Worm (Caenorhabditis elegans): Measurements from ENCODE around the gene C04F5.9.

The C04F5.9 gene

ce11 chrV:5102017-5102416 is 17.0 kb downstream of the C04F5.9 start, which contains the start of gene srab-1:
srab-1 (minus strand) TSS chrV:5102117.
- TF ChIP-seq nhr-77 (tag; optimal IDR thresholded peaks at IDR 0.05) (no peak), hmg-11 (tag; optimal IDR thresholded peaks at IDR 0.05) (no peak), ceh-16 (tag; optimal IDR thresholded peaks at IDR 0.05) (no peak), mdl-1 (tag; optimal IDR thresholded peaks at IDR 0.05) (no peak), lin-15B (tag; optimal IDR thresholded peaks at IDR 0.05) (no peak), aly-2 (tag; optimal IDR thresholded peaks at IDR 0.05) (no peak), fkh-2 (tag; optimal IDR thresholded peaks at IDR 0.05) (no peak), nhr-23 (tag; optimal IDR thresholded peaks at IDR 0.05) (no peak), pqm-1 (tag; optimal IDR thresholded peaks at IDR 0.05) (no peak), ama-1 (optimal IDR thresholded peaks at IDR 0.05) (no peak), fkh-10 (GFP tag; optimal IDR thresholded peaks at IDR 0.05) (no peak), nhr-25 (tag; optimal IDR thresholded peaks at IDR 0.05) (no peak), nhr-11 (tag; optimal IDR thresholded peaks at IDR 0.05) (no peak)

ce11 chrV:5098925-5099324 is 20.1 kb downstream of the C04F5.9 start, which contains the start of gene unc-46:
unc-46 (minus strand) TSS chrV:5099025.
- TF ChIP-seq lsy-12 (tag; optimal IDR thresholded peaks at IDR 0.05) (no peak), elt-3 (tag; optimal IDR thresholded peaks at IDR 0.05) (no peak), skn-1 (tag; optimal IDR thresholded peaks at IDR 0.05) (no peak), egl-5 (tag; optimal IDR thresholded peaks at IDR 0.05) (no peak), zag-1 (tag; optimal IDR thresholded peaks at IDR 0.05) (no peak), unc-39 (tag; optimal IDR thresholded peaks at IDR 0.05) (no peak), ceh-9 (tag; optimal IDR thresholded peaks at IDR 0.05) (no peak), ama-1 (optimal IDR thresholded peaks at IDR 0.05) (no peak), nhr-11 (tag; optimal IDR thresholded peaks at IDR 0.05) (no peak), nhr-43 (tag; optimal IDR thresholded peaks at IDR 0.05; ENCODE audit: poor library complexity, severe bottlenecking) (no peak), mdl-1 (tag; optimal IDR thresholded peaks at IDR 0.05) (no peak), aly-2 (tag; optimal IDR thresholded peaks at IDR 0.05) (no peak), ZK546.5 (tag; optimal IDR thresholded peaks at IDR 0.05) (no peak), nhr-76 (tag; optimal IDR thresholded peaks at IDR 0.05) (no peak), nhr-23 (tag; optimal IDR thresholded peaks at IDR 0.05) (no peak), tbx-2 (tag; optimal IDR thresholded peaks at IDR 0.05) (no peak), elt-1 (tag; optimal IDR thresholded peaks at IDR 0.05) (no peak), nhr-28 (tag; optimal IDR thresholded peaks at IDR 0.05) (no peak), nfya-1 (tag; optimal IDR thresholded peaks at IDR 0.05; ENCODE audit: insufficient read depth) (no peak), sea-2 (GFP tag; optimal IDR thresholded peaks at IDR 0.05) (no peak)

DNA sequence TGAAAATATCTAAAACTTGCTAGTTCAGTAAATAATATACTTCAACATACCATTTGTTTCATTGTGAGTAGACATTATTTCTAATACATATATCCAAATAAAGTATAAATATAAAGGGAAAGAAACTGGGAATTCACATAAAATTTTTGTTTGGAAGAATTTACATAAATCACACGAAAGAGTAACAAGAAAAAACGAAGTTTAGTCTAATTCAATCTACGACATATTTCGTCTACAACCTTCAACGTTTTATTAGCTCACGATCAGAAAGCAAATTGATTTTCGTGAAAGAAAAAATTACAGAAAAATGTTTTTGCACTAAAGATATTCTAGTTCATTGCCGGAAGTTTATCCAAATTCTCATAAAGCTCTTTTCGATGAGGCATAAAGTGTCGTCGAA is 22.0 kb downstream of the C04F5.9 start, which contains the start of gene C04F5.2:
Gene C04F5.2, minus strand, starts transcription at position 101 of the 400 bp plus-strand sequence.
- no peak for TF ChIP-seq lsy-12 (tag; optimal IDR thresholded peaks at IDR 0.05)
- no peak for TF ChIP-seq elt-3 (tag; optimal IDR thresholded peaks at IDR 0.05)
- no peak for TF ChIP-seq ceh-82 (tag; optimal IDR thresholded peaks at IDR 0.05)
- TF ChIP-seq fkh-10 (GFP tag; optimal IDR thresholded peaks at IDR 0.05): no peak
- no peak for TF ChIP-seq ama-1 (optimal IDR thresholded peaks at IDR 0.05)
- TF ChIP-seq unc-39 (tag; optimal IDR thresholded peaks at IDR 0.05): no peak
- no peak for TF ChIP-seq ceh-16 (tag; optimal IDR thresholded peaks at IDR 0.05)

- peak; percentile 20 for TF ChIP-seq fkh-10 (GFP tag; optimal IDR thresholded peaks at IDR 0.05)
- TF ChIP-seq snpc-4 (tag; optimal IDR thresholded peaks at IDR 0.05): no peak
- peak; percentile 18 for TF ChIP-seq elt-1 (tag; optimal IDR thresholded peaks at IDR 0.05)
Observed at ce11 chrV:5090386-5090785, 28.6 kb downstream of the C04F5.9 start.

ce11 chrV:5089497-5090134 is 29.4 kb downstream of the C04F5.9 start, which contains the start of gene glb-32:
glb-32 (minus strand) TSS chrV:5089547.
- TF ChIP-seq ztf-4 (tag; optimal IDR thresholded peaks at IDR 0.05) (no peak), skn-1 (tag; optimal IDR thresholded peaks at IDR 0.05) (no peak), ceh-9 (tag; optimal IDR thresholded peaks at IDR 0.05) (no peak), elt-1 (tag; optimal IDR thresholded peaks at IDR 0.05) (no peak), nhr-237 (tag; optimal IDR thresholded peaks at IDR 0.05) (no peak), elt-2 (tag; optimal IDR thresholded peaks at IDR 0.05) (no peak), hmg-11 (tag; optimal IDR thresholded peaks at IDR 0.05) (no peak), ceh-82 (tag; optimal IDR thresholded peaks at IDR 0.05) (no peak), pqm-1 (tag; optimal IDR thresholded peaks at IDR 0.05) (no peak), daf-12 (tag; optimal IDR thresholded peaks at IDR 0.05) (no peak), nhr-25 (tag; optimal IDR thresholded peaks at IDR 0.05) (no peak), aly-2 (tag; optimal IDR thresholded peaks at IDR 0.05) (no peak), ZK546.5 (tag; optimal IDR thresholded peaks at IDR 0.05) (no peak), nhr-76 (tag; optimal IDR thresholded peaks at IDR 0.05) (no peak), lin-15B (tag; optimal IDR thresholded peaks at IDR 0.05) (no peak), nfya-1 (tag; optimal IDR thresholded peaks at IDR 0.05; ENCODE audit: insufficient read depth) (no peak)

All from whole organism, L3 larva.